Fruit fly (Drosophila melanogaster) Kc167 (cell line): ENCODE data around the gene CG42537.

Experiments
- h ChIP-seq: fragments of >200 bp; optimal IDR thresholded peaks from 3 replicates; lab custom pipeline; 2018; ENCODE audit warnings: missing external identifiers
- insv ChIP-seq: fragments of >200 bp; optimal IDR thresholded peaks from 3 replicates; lab custom pipeline; 2018; ENCODE audit warnings: missing external identifiers
- psq ChIP-seq: fragments of >200 bp; optimal IDR thresholded peaks from 2 replicates; lab custom pipeline; 2017; ENCODE audit warnings: missing external identifiers

DNA sequence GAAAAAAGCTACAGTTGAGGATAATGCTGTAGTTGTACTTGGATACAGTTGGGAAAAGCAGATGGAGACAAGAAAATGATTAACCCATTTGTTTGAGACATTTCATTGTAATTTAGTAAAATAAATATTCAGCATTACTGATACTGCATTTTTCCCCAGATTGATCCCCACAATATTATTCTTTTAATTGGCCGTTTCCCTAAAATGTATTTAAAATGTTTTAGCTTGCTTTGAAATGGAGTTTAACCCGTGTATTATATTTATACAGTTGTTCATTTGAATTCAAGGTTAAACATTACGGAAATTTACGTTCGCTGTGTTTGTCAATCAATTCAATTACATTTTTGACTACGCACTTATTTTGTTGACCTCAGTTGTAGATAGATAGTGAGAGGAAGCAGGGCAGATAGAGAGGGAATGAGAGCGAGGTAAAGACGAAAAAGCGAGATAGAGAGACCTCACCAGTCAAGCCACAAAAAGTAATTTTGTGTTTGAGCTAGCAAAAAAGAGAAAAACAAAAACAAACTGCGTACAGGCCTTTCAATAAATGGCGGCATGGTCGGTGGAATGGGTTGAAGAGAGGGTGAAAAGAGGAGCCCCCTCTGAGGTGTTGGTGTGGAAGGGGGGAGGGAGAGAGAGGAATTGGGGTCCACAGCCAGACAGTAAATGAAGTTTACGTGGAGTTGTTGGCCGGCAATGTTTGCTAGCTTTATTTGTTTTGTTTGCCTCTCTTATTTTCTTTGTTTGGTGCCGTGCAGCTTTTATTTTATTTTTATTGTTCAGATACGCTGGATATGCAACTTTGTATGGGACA, 33.0 kb downstream of the CG42537 start:
- no peak for TF ChIP-seq h
- no peak for TF ChIP-seq insv (lab: Kevin White, UChicago)
- no peak for TF ChIP-seq psq (lab: Kevin White, UChicago)
